Worm (Caenorhabditis elegans) whole organism, L4/young adult: Measurements from ENCODE around the gene sdz-6.

Experiments
- W03F9.2 ChIP-seq: fragments of 150-350 bp; optimal IDR thresholded peaks from 2 replicates; lab custom pipeline; 2014; ENCODE audit warnings: missing biosample characterization, missing genetic modification characterization
- him-1 ChIP-seq: sonication (generic microtip); optimal IDR thresholded peaks from 2 replicates; lab custom pipeline; 2016; ENCODE audit warnings: missing genotype, missing genetic modification reagents, missing genetic modification characterization, missing compliant biosample characterization

DNA sequence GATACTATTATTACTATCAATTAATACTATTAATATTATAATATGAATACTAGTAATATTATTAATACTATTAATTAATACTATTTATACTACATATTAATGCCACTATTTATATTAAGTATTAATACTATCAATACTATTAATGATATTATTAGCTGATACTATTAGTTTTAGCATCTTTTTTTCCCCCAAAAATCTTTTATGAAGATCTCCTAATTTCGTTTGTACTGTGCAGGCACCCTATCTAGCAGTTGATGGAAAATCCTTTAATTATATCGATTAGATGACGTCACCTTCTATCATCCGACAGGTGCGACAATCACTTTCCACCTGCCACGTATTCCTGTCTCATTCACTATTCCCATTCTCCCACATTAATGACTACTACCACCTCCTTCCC, 8.8 kb downstream of the sdz-6 start, which contains the start of gene fbxb-65:
- TF ChIP-seq him-1 (tag; lab: Kevin White, UChicago) = no peak
- TF ChIP-seq W03F9.2 (tag; lab: Kevin White, UChicago) = no peak
